Worm (Caenorhabditis elegans): ENCODE measurements around the gene D1044.7.

D1044.7 gene

DNA sequence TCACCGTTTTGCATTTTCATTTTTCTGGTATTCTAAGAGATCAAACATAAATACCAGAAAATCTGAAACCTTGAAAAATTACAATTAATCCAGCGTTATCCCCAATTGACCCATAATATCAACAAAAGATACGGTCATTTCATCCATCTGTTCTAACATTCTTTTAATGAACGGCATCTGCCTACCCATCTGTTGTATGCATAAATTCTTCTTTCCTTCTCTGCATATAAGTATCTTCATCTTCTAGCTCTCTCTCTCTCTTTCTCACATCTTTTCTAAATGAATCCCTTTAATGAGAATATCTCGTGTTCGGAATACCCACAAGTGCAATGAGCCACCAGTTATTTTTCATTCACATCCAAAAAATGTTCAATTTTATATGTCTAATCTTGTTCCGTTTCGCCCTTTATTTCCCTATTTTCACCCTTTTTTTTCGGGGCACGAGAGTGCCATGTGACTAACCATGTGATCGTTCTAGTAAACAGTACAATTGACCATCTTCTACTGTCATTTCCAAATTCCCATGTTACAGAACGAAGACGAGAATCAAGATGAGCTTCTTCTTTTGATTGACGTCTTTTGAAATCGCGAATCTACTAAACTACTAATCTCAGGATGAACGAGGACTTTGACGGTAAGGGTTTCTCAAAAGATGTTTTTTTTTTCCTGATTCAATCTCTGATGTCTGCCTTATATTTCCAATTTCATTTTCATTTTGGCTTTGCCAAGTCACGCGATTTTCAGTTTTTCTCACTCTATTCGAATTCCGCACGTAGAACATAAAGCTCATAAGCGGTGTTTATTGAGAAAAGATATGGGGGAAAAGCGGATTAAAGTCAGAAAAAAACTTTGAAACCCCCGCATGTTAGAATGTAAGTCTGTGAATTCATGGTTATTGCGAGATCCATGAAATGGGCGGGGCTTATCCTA, 6.9 kb downstream of the D1044.7 start, which contains the start of gene R02F2.1:
Gene R02F2.1 (plus strand): TSS at position 528 of the 930 bp plus-strand sequence.
- peak; percentile 15 for TF ChIP-seq gmeb-1 (tag; optimal IDR thresholded peaks at IDR 0.05)
- TF ChIP-seq nhr-237 (tag; optimal IDR thresholded peaks at IDR 0.05): no peak
- peak; percentile 11 for TF ChIP-seq nhr-6 (tag; optimal IDR thresholded peaks at IDR 0.05)
- TF ChIP-seq C34F6.9 (tag; optimal IDR thresholded peaks at IDR 0.05): peak; percentile 29
- peak; percentile 27 for TF ChIP-seq sma-9 (GFP tag; optimal IDR thresholded peaks at IDR 0.05)
- TF ChIP-seq sma-9 (tag; optimal IDR thresholded peaks at IDR 0.05): no peak
- peak; percentile 12 for TF ChIP-seq fos-1 (tag; optimal IDR thresholded peaks at IDR 0.05)
- TF ChIP-seq egl-27 (tag; optimal IDR thresholded peaks at IDR 0.05): no peak
- peak; percentile 72 for TF ChIP-seq nhr-129 (tag; optimal IDR thresholded peaks at IDR 0.05)
- no peak for TF ChIP-seq ztf-4 (tag; optimal IDR thresholded peaks at IDR 0.05)
- peak; percentile 4 for TF ChIP-seq unc-55 (GFP tag; optimal IDR thresholded peaks at IDR 0.05)
- peak; percentile 31 for TF ChIP-seq sma-3 (GFP tag; optimal IDR thresholded peaks at IDR 0.05)
- peak; percentile 62 for TF ChIP-seq crh-2 (tag; optimal IDR thresholded peaks at IDR 0.05)
- TF ChIP-seq nhr-25 (tag; optimal IDR thresholded peaks at IDR 0.05): peak; percentile 68
- TF ChIP-seq ama-1 (optimal IDR thresholded peaks at IDR 0.05): peak; percentile 38

- TF ChIP-seq nhr-129 (tag; optimal IDR thresholded peaks at IDR 0.05) (no peak), lsy-2 (tag; optimal IDR thresholded peaks at IDR 0.05) (peak in 1 of 2 experiments; percentile 39), nhr-21 (tag; optimal IDR thresholded peaks at IDR 0.05) (peak; percentile 47), alr-1 (tag; optimal IDR thresholded peaks at IDR 0.05) (no peak), nhr-23 (tag; optimal IDR thresholded peaks at IDR 0.05) (no peak), elt-3 (tag; optimal IDR thresholded peaks at IDR 0.05) (no peak), ztf-4 (tag; optimal IDR thresholded peaks at IDR 0.05) (no peak)
Observed at ce11 chrIII:5500732-5501131, 7.8 kb downstream of the D1044.7 start.

ce11 chrIII:5499942-5500341, 8.6 kb downstream of the D1044.7 start:
- TF ChIP-seq ztf-11 (tag; optimal IDR thresholded peaks at IDR 0.05) (no peak), C34F6.9 (tag; optimal IDR thresholded peaks at IDR 0.05) (no peak), zag-1 (tag; optimal IDR thresholded peaks at IDR 0.05) (no peak), sem-4 (tag; optimal IDR thresholded peaks at IDR 0.05) (no peak), unc-55 (GFP tag; optimal IDR thresholded peaks at IDR 0.05) (no peak), lin-39 (tag; optimal IDR thresholded peaks at IDR 0.05) (no peak), alr-1 (tag; optimal IDR thresholded peaks at IDR 0.05) (no peak), elt-3 (tag; optimal IDR thresholded peaks at IDR 0.05) (no peak), peb-1 (tag; optimal IDR thresholded peaks at IDR 0.05) (no peak), nhr-12 (tag; optimal IDR thresholded peaks at IDR 0.05) (no peak), R02D3.7 (tag; optimal IDR thresholded peaks at IDR 0.05) (no peak), nhr-11 (tag; optimal IDR thresholded peaks at IDR 0.05) (no peak)

- TF ChIP-seq skn-1 (tag; optimal IDR thresholded peaks at IDR 0.05) (no peak), nhr-23 (tag; optimal IDR thresholded peaks at IDR 0.05) (no peak), nhr-6 (tag; optimal IDR thresholded peaks at IDR 0.05) (no peak), nhr-10 (tag; optimal IDR thresholded peaks at IDR 0.05) (no peak), F13H6.1 (tag; optimal IDR thresholded peaks at IDR 0.05) (no peak), ceh-82 (tag; optimal IDR thresholded peaks at IDR 0.05) (no peak), alr-1 (tag; optimal IDR thresholded peaks at IDR 0.05) (no peak), egl-27 (tag; optimal IDR thresholded peaks at IDR 0.05) (no peak), sma-3 (GFP tag; optimal IDR thresholded peaks at IDR 0.05) (peak; percentile 47), nhr-25 (tag; optimal IDR thresholded peaks at IDR 0.05) (no peak), elt-1 (tag; optimal IDR thresholded peaks at IDR 0.05) (no peak), zag-1 (tag; optimal IDR thresholded peaks at IDR 0.05) (no peak), nhr-77 (tag; optimal IDR thresholded peaks at IDR 0.05) (no peak), elt-3 (tag; optimal IDR thresholded peaks at IDR 0.05) (no peak), ztf-11 (tag; optimal IDR thresholded peaks at IDR 0.05) (no peak), nhr-21 (tag; optimal IDR thresholded peaks at IDR 0.05) (peak; percentile 15), aly-2 (tag; optimal IDR thresholded peaks at IDR 0.05) (no peak), unc-55 (GFP tag; optimal IDR thresholded peaks at IDR 0.05) (peak; percentile 82), sma-9 (GFP tag; optimal IDR thresholded peaks at IDR 0.05) (peak; percentile 32), sma-9 (tag; optimal IDR thresholded peaks at IDR 0.05) (no peak), R02D3.7 (tag; optimal IDR thresholded peaks at IDR 0.05) (peak; percentile 92), snpc-4 (tag; optimal IDR thresholded peaks at IDR 0.05) (no peak), ceh-16 (tag; optimal IDR thresholded peaks at IDR 0.05) (no peak), gmeb-1 (tag; optimal IDR thresholded peaks at IDR 0.05) (peak; percentile 95), unc-39 (tag; optimal IDR thresholded peaks at IDR 0.05) (no peak), crh-2 (tag; optimal IDR thresholded peaks at IDR 0.05) (peak; percentile 41), ZK546.5 (tag; optimal IDR thresholded peaks at IDR 0.05) (no peak), lin-11 (tag; optimal IDR thresholded peaks at IDR 0.05) (no peak), unc-62 (GFP tag; optimal IDR thresholded peaks at IDR 0.05) (no peak), lin-13 (GFP tag; optimal IDR thresholded peaks at IDR 0.05) (no peak), mbf-1 (tag; optimal IDR thresholded peaks at IDR 0.05) (no peak), ama-1 (optimal IDR thresholded peaks at IDR 0.05) (no peak), lsy-2 (tag; optimal IDR thresholded peaks at IDR 0.05) (peak in 1 of 2 experiments; percentile 47), nhr-12 (tag; optimal IDR thresholded peaks at IDR 0.05) (no peak), lin-39 (tag; optimal IDR thresholded peaks at IDR 0.05) (no peak), sem-4 (tag; optimal IDR thresholded peaks at IDR 0.05) (no peak), ztf-1 (GFP tag; conservative IDR thresholded peaks at IDR 0.05) (no peak)
Observed at ce11 chrIII:5498973-5499372, 9.6 kb downstream of the D1044.7 start, which contains the start of gene R02F2.9. Gene R02F2.9 (plus strand): TSS chrIII:5499190.
